Worm (Caenorhabditis elegans): ENCODE results near the gene F29A7.8.

- TF ChIP-seq snpc-4 (tag; optimal IDR thresholded peaks at IDR 0.05) (no peak), egl-27 (tag; optimal IDR thresholded peaks at IDR 0.05) (no peak), lin-39 (tag; optimal IDR thresholded peaks at IDR 0.05) (no peak), dmd-4 (tag; optimal IDR thresholded peaks at IDR 0.05) (no peak), ceh-82 (tag; optimal IDR thresholded peaks at IDR 0.05) (no peak), lsy-2 (tag; optimal IDR thresholded peaks at IDR 0.05) (no peak), nhr-6 (tag; optimal IDR thresholded peaks at IDR 0.05) (no peak), elt-3 (tag; optimal IDR thresholded peaks at IDR 0.05) (no peak), ztf-4 (tag; optimal IDR thresholded peaks at IDR 0.05) (no peak), ama-1 (optimal IDR thresholded peaks at IDR 0.05) (no peak)
Measured at ce11 chrII:2726774-2727173, 31.1 kb downstream of the F29A7.8 start.
